Worm (Caenorhabditis elegans) whole organism, mixed stage, embryonic: ENCODE results near the gene srbc-23.

Source experiments
- bed-3 ChIP-seq: fragments of 200-800 bp; sonication (Bioruptor generic); optimal IDR thresholded peaks from 3 replicates; lab custom pipeline; 2018; ENCODE audit warnings: mild to moderate bottlenecking, missing genetic modification characterization, moderate library complexity, missing compliant biosample characterization
- mep-1 ChIP-seq: fragments of 150-350 bp; optimal IDR thresholded peaks from 2 replicates; lab custom pipeline; 2017; ENCODE audit warnings: missing biosample characterization, missing genetic modification reagents, missing genetic modification characterization, inconsistent platforms
- mls-2 ChIP-seq: sonication (generic microtip); optimal IDR thresholded peaks from 2 replicates; lab custom pipeline; 2016; ENCODE audit warnings: mild to moderate bottlenecking, missing genetic modification characterization, moderate library complexity, missing compliant biosample characterization
- nhr-12 ChIP-seq: fragments of 150-350 bp; optimal IDR thresholded peaks from 2 replicates; lab custom pipeline; 2014; ENCODE audit warnings: missing biosample characterization, missing genetic modification characterization
- nhr-237 ChIP-seq: fragments of 150-350 bp; optimal IDR thresholded peaks from 2 replicates; lab custom pipeline; 2014; ENCODE audit warnings: missing biosample characterization, missing genetic modification characterization
- pha-4 ChIP-seq: fragments of 150-350 bp; optimal IDR thresholded peaks from 2 replicates; lab custom pipeline; 2018; ENCODE audit warnings: missing biosample characterization, missing genetic modification reagents, missing genetic modification characterization
- sem-2 ChIP-seq: fragments of 200-800 bp; sonication (Bioruptor generic); optimal IDR thresholded peaks from 2 replicates; lab custom pipeline; 2018; ENCODE audit warnings: mild to moderate bottlenecking, missing genetic modification characterization, missing compliant biosample characterization
- snpc-4 ChIP-seq: fragments of 150-350 bp; optimal IDR thresholded peaks from 2 replicates; lab custom pipeline; 2014; ENCODE audit warnings: missing biosample characterization, missing genetic modification characterization

DNA sequence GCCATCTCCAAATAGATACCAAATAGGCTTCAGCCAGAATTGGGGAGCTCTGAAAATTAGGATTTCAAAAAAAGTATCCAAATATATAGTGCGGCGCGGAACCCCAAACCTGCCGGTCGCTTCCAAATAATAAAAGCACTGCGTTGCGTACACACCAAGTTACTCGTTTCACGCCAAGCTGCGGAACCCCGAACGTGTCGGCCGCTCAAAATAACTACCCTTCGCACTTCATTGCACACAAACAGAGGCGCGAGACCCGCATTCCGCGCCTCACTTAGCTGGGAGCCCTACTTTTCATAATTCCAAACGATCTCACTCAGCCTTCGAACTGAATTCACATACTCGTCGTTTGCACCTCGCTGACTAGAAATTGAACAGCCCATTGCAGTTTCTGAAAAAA lies 46.2 kb downstream of the srbc-23 start:
- TF ChIP-seq mep-1 (tag; lab: Kevin White, UChicago) = no peak
- TF ChIP-seq sem-2 (GFP tag; lab: Kevin White, UChicago) = no peak
- no peak for TF ChIP-seq nhr-12
- no peak for TF ChIP-seq bed-3
- no peak for TF ChIP-seq pha-4 (tag; lab: Kevin White, UChicago)
- no peak for TF ChIP-seq snpc-4 (tag; lab: Kevin White, UChicago)
- no peak for TF ChIP-seq nhr-237 (tag; lab: Kevin White, UChicago)
- TF ChIP-seq mls-2 (tag; lab: Kevin White, UChicago) = no peak
